Worm (Caenorhabditis elegans): ENCODE results near the gene nspe-3.
A peak's percentile ranks its signal among the peaks of the same experiment; 100 is the strongest.

The nspe-3 gene

DNA sequence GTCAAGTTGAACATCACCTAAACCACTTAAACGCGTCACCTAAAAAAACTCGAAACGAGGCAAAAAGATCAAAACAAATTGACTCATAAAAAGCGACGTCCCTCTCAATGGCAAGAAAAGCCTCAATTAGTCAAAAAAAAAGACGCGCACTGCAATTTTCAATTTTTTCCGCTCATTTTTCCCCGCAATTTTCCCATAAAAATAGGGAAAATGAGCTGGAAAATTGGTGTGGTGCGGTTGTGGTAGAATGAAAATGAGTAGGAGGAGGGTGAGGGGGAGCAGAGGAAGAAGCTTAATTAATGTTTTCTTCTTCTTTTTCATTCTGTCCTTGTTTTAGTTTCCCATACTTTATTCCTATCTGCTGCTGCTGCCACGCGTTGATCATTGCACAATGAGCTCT, 39.9 kb downstream of the nspe-3 start:
- no peak for TF ChIP-seq elt-1 (tag; optimal IDR thresholded peaks at IDR 0.05)
- no peak for TF ChIP-seq fos-1 (tag; optimal IDR thresholded peaks at IDR 0.05)
- no peak for TF ChIP-seq nhr-77 (tag; optimal IDR thresholded peaks at IDR 0.05)
- TF ChIP-seq lsy-12 (tag; optimal IDR thresholded peaks at IDR 0.05) = no peak
- TF ChIP-seq hmg-11 (tag; optimal IDR thresholded peaks at IDR 0.05) = no peak
- TF ChIP-seq lin-15B (tag; optimal IDR thresholded peaks at IDR 0.05) = no peak
- TF ChIP-seq nhr-12 (tag; optimal IDR thresholded peaks at IDR 0.05) = no peak

DNA sequence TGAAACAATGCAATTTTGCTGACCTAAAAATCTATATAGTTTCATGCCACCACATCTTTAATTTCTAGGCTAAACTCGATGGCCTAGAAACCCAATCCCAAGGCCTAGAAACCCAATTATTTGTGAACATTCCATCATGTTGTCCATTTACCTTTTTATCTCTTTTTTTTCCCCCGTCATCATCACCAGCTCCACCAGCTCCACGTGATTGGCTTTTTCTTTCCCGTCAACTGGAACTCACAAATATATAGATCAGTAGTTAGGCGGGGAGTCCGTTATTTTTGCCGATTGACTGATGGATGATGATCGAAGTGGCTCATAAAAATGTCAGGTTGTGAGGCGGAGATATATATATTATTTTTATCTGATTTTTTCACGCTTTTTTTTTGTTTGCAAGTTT, 40.7 kb downstream of the nspe-3 start:
- TF ChIP-seq nhr-12 (tag; optimal IDR thresholded peaks at IDR 0.05) = no peak
- peak; percentile 79 for TF ChIP-seq egl-5 (tag; optimal IDR thresholded peaks at IDR 0.05)
- TF ChIP-seq snpc-4 (tag; optimal IDR thresholded peaks at IDR 0.05) = peak; percentile 20

DNA sequence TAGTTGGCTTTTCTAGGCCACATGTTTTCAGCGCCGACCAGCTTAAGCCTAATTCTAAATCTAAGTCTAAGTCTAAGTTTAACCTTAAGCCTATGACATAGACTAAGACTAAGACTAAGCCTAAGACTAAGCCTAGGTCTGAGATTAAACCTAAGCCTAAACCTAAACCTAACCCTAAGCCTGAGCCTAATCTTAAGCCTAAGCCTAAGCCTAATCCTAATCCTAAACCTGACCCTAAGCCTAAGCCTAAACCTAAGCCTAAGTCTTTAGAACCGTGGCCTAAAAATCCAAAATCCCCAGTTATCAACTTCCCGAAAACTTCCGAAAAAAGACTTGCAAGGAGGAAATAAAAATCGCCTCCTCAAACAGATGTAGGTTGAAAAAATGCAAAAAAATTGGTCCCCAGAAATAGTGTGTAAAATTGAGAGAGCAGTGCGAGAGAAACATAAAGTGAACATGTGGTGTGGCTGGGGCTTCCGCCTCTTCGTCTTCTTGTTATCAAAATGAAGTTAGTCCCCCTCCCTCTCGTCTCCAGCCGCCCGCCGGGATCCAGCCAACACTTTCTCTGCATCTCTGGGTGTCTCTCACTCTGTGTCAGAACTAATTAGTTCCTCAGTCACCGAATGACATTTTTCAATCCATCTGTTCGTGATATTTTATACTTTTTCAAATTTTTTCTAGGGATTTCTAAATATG, 42.1 kb downstream of the nspe-3 start:
- TF ChIP-seq R02D3.7 (tag; optimal IDR thresholded peaks at IDR 0.05) (no peak), pqm-1 (tag; optimal IDR thresholded peaks at IDR 0.05) (no peak), lin-15B (tag; optimal IDR thresholded peaks at IDR 0.05) (peak; percentile 22), elt-3 (tag; optimal IDR thresholded peaks at IDR 0.05) (no peak), nfya-1 (tag; optimal IDR thresholded peaks at IDR 0.05; ENCODE audit: insufficient read depth) (peak; percentile 38), nhr-76 (tag; optimal IDR thresholded peaks at IDR 0.05) (no peak), egl-5 (tag; optimal IDR thresholded peaks at IDR 0.05) (peak; percentile 2), snpc-4 (tag; optimal IDR thresholded peaks at IDR 0.05) (peak; percentile 34), hmg-11 (tag; optimal IDR thresholded peaks at IDR 0.05) (peak; percentile 38), skn-1 (tag; optimal IDR thresholded peaks at IDR 0.05) (no peak), lin-39 (tag; optimal IDR thresholded peaks at IDR 0.05) (peak; percentile 47)

DNA sequence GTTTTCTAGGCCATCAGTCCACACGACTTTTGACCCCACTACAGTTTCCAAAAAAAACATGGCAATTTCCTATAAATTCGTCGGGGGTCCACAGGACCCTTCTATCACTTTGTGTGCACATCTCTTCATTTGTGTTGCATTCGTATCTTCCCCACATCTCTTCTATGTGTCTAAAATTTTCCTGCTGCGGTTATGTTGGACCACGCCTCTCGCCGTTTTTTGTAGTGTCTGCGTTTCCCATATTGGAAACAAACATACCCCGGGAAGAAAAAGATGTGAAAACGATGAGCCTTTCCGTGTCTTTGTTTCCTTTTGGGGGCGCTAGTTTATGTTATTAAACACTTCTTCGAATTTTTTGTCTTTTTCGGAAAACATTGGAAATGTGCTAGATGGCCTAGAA, 44.2 kb downstream of the nspe-3 start:
- TF ChIP-seq lin-39 (tag; optimal IDR thresholded peaks at IDR 0.05) = peak; percentile 70
- TF ChIP-seq eor-1 (tag; optimal IDR thresholded peaks at IDR 0.05) = no peak
- peak; percentile 51 for TF ChIP-seq nfya-1 (tag; optimal IDR thresholded peaks at IDR 0.05; ENCODE audit: insufficient read depth)
- TF ChIP-seq pha-4 (tag; optimal IDR thresholded peaks at IDR 0.05) = no peak
- TF ChIP-seq R02D3.7 (tag; optimal IDR thresholded peaks at IDR 0.05) = no peak
- TF ChIP-seq mml-1 (tag; optimal IDR thresholded peaks at IDR 0.05) = no peak
- no peak for TF ChIP-seq egl-5 (tag; optimal IDR thresholded peaks at IDR 0.05)
- no peak for TF ChIP-seq jun-1 (tag; optimal IDR thresholded peaks at IDR 0.05)
- TF ChIP-seq mdl-1 (tag; optimal IDR thresholded peaks at IDR 0.05) = no peak
- TF ChIP-seq nhr-12 (tag; optimal IDR thresholded peaks at IDR 0.05) = no peak
- no peak for TF ChIP-seq elt-3 (tag; optimal IDR thresholded peaks at IDR 0.05)
- TF ChIP-seq elt-1 (tag; optimal IDR thresholded peaks at IDR 0.05) = no peak

DNA sequence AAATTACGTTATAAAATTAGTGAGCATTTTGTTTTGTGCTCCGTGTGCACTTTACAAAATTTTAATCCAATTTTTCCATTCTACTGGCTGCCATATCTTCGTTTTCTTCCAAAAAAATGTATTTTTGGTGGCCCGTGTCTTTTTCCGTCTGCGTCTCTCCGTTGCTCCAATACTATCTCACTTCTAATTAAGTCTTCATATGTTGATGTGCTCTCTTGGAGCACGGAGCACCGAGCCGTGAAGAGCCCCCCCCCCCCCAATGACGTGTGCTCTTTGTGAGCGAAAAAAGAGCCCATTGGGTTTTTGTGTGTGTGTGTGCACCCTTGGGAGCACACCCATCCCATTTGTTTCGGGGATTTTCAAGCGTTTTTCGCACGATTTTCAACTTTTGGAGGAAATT, 47.3 kb downstream of the nspe-3 start:
- TF ChIP-seq nhr-77 (tag; optimal IDR thresholded peaks at IDR 0.05) = no peak
- no peak for TF ChIP-seq nhr-25 (tag; optimal IDR thresholded peaks at IDR 0.05)
- TF ChIP-seq nhr-12 (tag; optimal IDR thresholded peaks at IDR 0.05) = no peak
- no peak for TF ChIP-seq unc-39 (tag; optimal IDR thresholded peaks at IDR 0.05)
- TF ChIP-seq nhr-237 (tag; optimal IDR thresholded peaks at IDR 0.05) = no peak
- TF ChIP-seq egl-5 (tag; optimal IDR thresholded peaks at IDR 0.05) = no peak
- no peak for TF ChIP-seq ztf-4 (tag; optimal IDR thresholded peaks at IDR 0.05)
- TF ChIP-seq ZK546.5 (tag; optimal IDR thresholded peaks at IDR 0.05) = no peak
- TF ChIP-seq jun-1 (tag; optimal IDR thresholded peaks at IDR 0.05) = no peak
- no peak for TF ChIP-seq egl-27 (tag; optimal IDR thresholded peaks at IDR 0.05)
- no peak for TF ChIP-seq ceh-9 (tag; optimal IDR thresholded peaks at IDR 0.05)
- TF ChIP-seq fkh-2 (tag; optimal IDR thresholded peaks at IDR 0.05) = no peak
- TF ChIP-seq nhr-11 (tag; optimal IDR thresholded peaks at IDR 0.05) = no peak
- TF ChIP-seq ama-1 (optimal IDR thresholded peaks at IDR 0.05) = no peak
- TF ChIP-seq R02D3.7 (tag; optimal IDR thresholded peaks at IDR 0.05) = no peak
- TF ChIP-seq skn-1 (tag; optimal IDR thresholded peaks at IDR 0.05) = no peak
- TF ChIP-seq ceh-16 (tag; optimal IDR thresholded peaks at IDR 0.05) = no peak
- TF ChIP-seq hmg-11 (tag; optimal IDR thresholded peaks at IDR 0.05) = peak; percentile 53
- no peak for TF ChIP-seq mdl-1 (tag; optimal IDR thresholded peaks at IDR 0.05)
- peak; percentile 6 for TF ChIP-seq lsy-12 (tag; optimal IDR thresholded peaks at IDR 0.05)
- no peak for TF ChIP-seq ceh-82 (tag; optimal IDR thresholded peaks at IDR 0.05)
- no peak for TF ChIP-seq snpc-4 (tag; optimal IDR thresholded peaks at IDR 0.05)
- TF ChIP-seq elt-1 (tag; optimal IDR thresholded peaks at IDR 0.05) = no peak
- no peak for TF ChIP-seq eor-1 (tag; optimal IDR thresholded peaks at IDR 0.05)
- TF ChIP-seq tbx-2 (tag; optimal IDR thresholded peaks at IDR 0.05) = no peak
- no peak for TF ChIP-seq elt-3 (tag; optimal IDR thresholded peaks at IDR 0.05)
- TF ChIP-seq elt-2 (tag; optimal IDR thresholded peaks at IDR 0.05) = no peak
- no peak for TF ChIP-seq unc-62 (GFP tag; optimal IDR thresholded peaks at IDR 0.05)
- no peak for TF ChIP-seq aly-2 (tag; optimal IDR thresholded peaks at IDR 0.05)
- peak; percentile 40 for TF ChIP-seq lin-39 (tag; optimal IDR thresholded peaks at IDR 0.05)
- no peak for TF ChIP-seq nhr-67 (tag; optimal IDR thresholded peaks at IDR 0.05)
- TF ChIP-seq nfya-1 (tag; optimal IDR thresholded peaks at IDR 0.05; ENCODE audit: insufficient read depth) = peak; percentile 24
- no peak for TF ChIP-seq mml-1 (tag; optimal IDR thresholded peaks at IDR 0.05)
